Worm (Caenorhabditis elegans) whole organism, young adult: ENCODE measurements around the gene lin-13.
A peak's percentile ranks its signal among the peaks of the same experiment; 100 is the strongest.

Source experiments
- B0261.1 ChIP-seq: sonication (generic microtip); optimal IDR thresholded peaks from 2 replicates; lab custom pipeline; 2016; ENCODE audit warnings: mild to moderate bottlenecking, missing genetic modification characterization, moderate library complexity, missing compliant biosample characterization
- B0336.3 ChIP-seq: fragments of 200-800 bp; sonication (Bioruptor generic); IDR thresholded peaks from 2 replicates; pipeline ENCODE4 v1.3.6; 2022; ENCODE audit warnings: missing genetic modification characterization, missing compliant biosample characterization
- F10E7.11 ChIP-seq: sonication (generic microtip); optimal IDR thresholded peaks from 2 replicates; lab custom pipeline; 2017; ENCODE audit warnings: mild to moderate bottlenecking, missing genetic modification characterization, moderate library complexity, missing compliant biosample characterization
- F23B12.7 ChIP-seq: sonication (generic microtip); optimal IDR thresholded peaks from 2 replicates; lab custom pipeline; 2017; ENCODE audit warnings: missing genetic modification characterization, mild to moderate bottlenecking, missing compliant biosample characterization, antibody characterized with exemption, moderate library complexity; ENCODE audit not compliant: insufficient read depth
- F55B11.4 ChIP-seq: sonication (generic microtip); optimal IDR thresholded peaks from 2 replicates; lab custom pipeline; 2016; ENCODE audit warnings: missing compliant biosample characterization, missing genetic modification characterization, borderline replicate concordance; ENCODE audit not compliant: insufficient read depth
- F57A8.1 ChIP-seq: fragments of 200-800 bp; sonication (Bioruptor generic); optimal IDR thresholded peaks from 2 replicates; lab custom pipeline; 2018; ENCODE audit warnings: mild to moderate bottlenecking, missing genetic modification characterization, moderate library complexity, missing compliant biosample characterization
- F57C9.4 ChIP-seq: sonication (generic microtip); optimal IDR thresholded peaks from 2 replicates; lab custom pipeline; 2017; ENCODE audit warnings: mild to moderate bottlenecking, missing genetic modification characterization, missing compliant biosample characterization
- T07F8.4 ChIP-seq: sonication (generic microtip); optimal IDR thresholded peaks from 2 replicates; lab custom pipeline; 2016; ENCODE audit warnings: mild to moderate bottlenecking, missing genetic modification characterization, moderate library complexity, missing compliant biosample characterization
- T26A5.8 ChIP-seq: sonication (generic microtip); optimal IDR thresholded peaks from 2 replicates; lab custom pipeline; 2016; ENCODE audit warnings: missing genetic modification characterization, missing compliant biosample characterization
- Y53F4B.3 ChIP-seq: fragments of 200-800 bp; sonication (Bioruptor generic); IDR thresholded peaks from 2 replicates; pipeline ENCODE4 v1.3.6; 2022; ENCODE audit warnings: missing genetic modification reagents, missing genetic modification characterization, missing compliant biosample characterization
- Y53G8AR.9 ChIP-seq: fragments of 200-800 bp; sonication (Bioruptor generic); conservative IDR thresholded peaks from 2 replicates; pipeline ENCODE4 v1.3.6; 2022; ENCODE audit warnings: missing genetic modification reagents, missing genetic modification characterization, missing compliant biosample characterization
- Y56A3A.18 ChIP-seq: fragments of 200-800 bp; sonication (Bioruptor generic); IDR thresholded peaks from 2 replicates; pipeline ENCODE4 v1.3.6; 2022; ENCODE audit warnings: missing genetic modification reagents, missing genetic modification characterization, missing compliant biosample characterization
- Y67H2A.10 ChIP-seq: fragments of 200-800 bp; sonication (Bioruptor generic); conservative IDR thresholded peaks from 2 replicates; pipeline ENCODE4 v1.3.6; 2022; ENCODE audit warnings: missing genetic modification reagents, missing genetic modification characterization, missing compliant biosample characterization
- Y79H2A.3 ChIP-seq: fragments of 200-800 bp; sonication (Bioruptor generic); conservative IDR thresholded peaks from 2 replicates; pipeline ENCODE4 v1.3.6; 2022; ENCODE audit warnings: missing genetic modification reagents, missing genetic modification characterization, missing compliant biosample characterization
- Y95B8A.8 ChIP-seq: fragments of 200-800 bp; sonication (Bioruptor generic); IDR thresholded peaks from 2 replicates; pipeline ENCODE4 v1.3.6; 2022; ENCODE audit warnings: missing genetic modification reagents, missing genetic modification characterization, missing compliant biosample characterization
- ama-1 ChIP-seq, 3 experiments: fragments of 150-350 bp in 1 of 3; sonication (generic microtip) in 2 of 3; optimal IDR thresholded peaks; 2 replicates each; lab custom pipeline; 2014 to 2018; ENCODE audit warnings: missing biosample characterization in 2 of 3, missing genetic modification characterization in 2 of 3, missing genetic modification reagents in 2 of 3
- aptf-3 ChIP-seq: fragments of 200-800 bp; sonication (Bioruptor generic); IDR thresholded peaks from 2 replicates; pipeline ENCODE4 v1.3.6; 2022; ENCODE audit warnings: missing genetic modification characterization, missing compliant biosample characterization
- athp-1 ChIP-seq: sonication (generic microtip); optimal IDR thresholded peaks from 2 replicates; lab custom pipeline; 2017; ENCODE audit warnings: mild to moderate bottlenecking, missing genetic modification characterization, missing compliant biosample characterization
- bed-1 ChIP-seq: fragments of 200-800 bp; sonication (Bioruptor generic); IDR thresholded peaks from 2 replicates; pipeline ENCODE4 v1.3.6; 2022; ENCODE audit warnings: missing genetic modification reagents, missing genetic modification characterization, missing compliant biosample characterization
- ceh-100 ChIP-seq: fragments of 200-800 bp; sonication (Bioruptor generic); IDR thresholded peaks from 2 replicates; pipeline ENCODE4 v1.3.6; 2022; ENCODE audit warnings: missing genetic modification reagents, missing genetic modification characterization, missing compliant biosample characterization
- ceh-58 ChIP-seq: fragments of 200-800 bp; sonication (Bioruptor generic); IDR thresholded peaks from 2 replicates; pipeline ENCODE4 v1.3.6; 2022; ENCODE audit warnings: missing genetic modification characterization, missing compliant biosample characterization
- die-1 ChIP-seq: sonication (generic microtip); optimal IDR thresholded peaks from 2 replicates; lab custom pipeline; 2016; ENCODE audit warnings: missing genotype, mild to moderate bottlenecking, missing genetic modification characterization, missing compliant biosample characterization
- efl-1 ChIP-seq: fragments of 150-350 bp; optimal IDR thresholded peaks from 2 replicates; lab custom pipeline; 2014; ENCODE audit warnings: missing biosample characterization, missing genetic modification reagents, missing genetic modification characterization
- egl-44 ChIP-seq: fragments of 200-800 bp; sonication (Bioruptor generic); IDR thresholded peaks from 2 replicates; pipeline ENCODE4 v1.3.6; 2022; ENCODE audit warnings: missing genetic modification reagents, missing genetic modification characterization, missing compliant biosample characterization
- ekl-4 ChIP-seq: fragments of 200-800 bp; sonication (Bioruptor generic); IDR thresholded peaks from 2 replicates; pipeline ENCODE4 v1.3.6; 2022; ENCODE audit warnings: missing genetic modification reagents, missing genetic modification characterization, missing compliant biosample characterization
- fkh-3 ChIP-seq: sonication (generic microtip); optimal IDR thresholded peaks from 2 replicates; lab custom pipeline; 2016; ENCODE audit warnings: mild to moderate bottlenecking, missing genetic modification characterization, missing compliant biosample characterization
- hlh-26 ChIP-seq: fragments of 200-800 bp; sonication (Bioruptor generic); conservative IDR thresholded peaks from 2 replicates; pipeline ENCODE4 v1.3.6; 2022; ENCODE audit warnings: missing genetic modification reagents, missing genetic modification characterization, missing compliant biosample characterization
- hrde-1 ChIP-seq: sonication (generic microtip); optimal IDR thresholded peaks from 2 replicates; lab custom pipeline; 2016; ENCODE audit warnings: missing genetic modification characterization, mild to moderate bottlenecking, missing compliant biosample characterization, moderate library complexity, missing genotype, missing genetic modification reagents, borderline replicate concordance
- hsf-1 ChIP-seq: fragments of 200-800 bp; sonication (Bioruptor generic); IDR thresholded peaks from 2 replicates; pipeline ENCODE4 v1.3.6; 2022; ENCODE audit warnings: missing genetic modification reagents, missing genetic modification characterization, missing compliant biosample characterization
- lag-1 ChIP-seq: fragments of 200-800 bp; sonication (Bioruptor generic); IDR thresholded peaks from 2 replicates; pipeline ENCODE4 v1.3.6; 2022; ENCODE audit warnings: missing genetic modification reagents, missing genetic modification characterization, missing compliant biosample characterization
- lsl-1 ChIP-seq: fragments of 200-800 bp; sonication (Bioruptor generic); optimal IDR thresholded peaks from 2 replicates; lab custom pipeline; 2018; ENCODE audit warnings: mild to moderate bottlenecking, missing genetic modification characterization, moderate library complexity, missing compliant biosample characterization
- madf-3 ChIP-seq: fragments of 200-800 bp; sonication (Bioruptor generic); IDR thresholded peaks from 2 replicates; pipeline ENCODE4 v1.3.6; 2022; ENCODE audit warnings: missing genetic modification reagents, missing genetic modification characterization, missing compliant biosample characterization
- madf-6 ChIP-seq: fragments of 200-800 bp; sonication (Bioruptor generic); IDR thresholded peaks from 2 replicates; pipeline ENCODE4 v1.3.6; 2022; ENCODE audit warnings: missing genetic modification reagents, missing genetic modification characterization, missing compliant biosample characterization
- madf-8 ChIP-seq: fragments of 200-800 bp; sonication (Bioruptor generic); conservative IDR thresholded peaks from 2 replicates; pipeline ENCODE4 v1.3.6; 2022; ENCODE audit warnings: missing genetic modification reagents, missing genetic modification characterization, missing compliant biosample characterization
- mes-4 ChIP-seq: sonication (generic microtip); optimal IDR thresholded peaks from 2 replicates; lab custom pipeline; 2016; ENCODE audit warnings: missing genotype, missing genetic modification characterization, missing compliant biosample characterization
- nfya-2 ChIP-seq: fragments of 200-800 bp; sonication (Bioruptor generic); IDR thresholded peaks from 2 replicates; pipeline ENCODE4 v1.3.6; 2022; ENCODE audit warnings: missing genetic modification reagents, missing genetic modification characterization, missing compliant biosample characterization
- nhr-120 ChIP-seq: fragments of 200-800 bp; sonication (Bioruptor generic); IDR thresholded peaks from 2 replicates; pipeline ENCODE4 v1.3.6; 2022; ENCODE audit warnings: missing genetic modification characterization, missing compliant biosample characterization
- nhr-27 ChIP-seq: fragments of 200-800 bp; sonication (Bioruptor generic); optimal IDR thresholded peaks from 2 replicates; lab custom pipeline; 2018; ENCODE audit warnings: mild to moderate bottlenecking, missing genetic modification characterization, moderate library complexity, missing compliant biosample characterization
- nhr-90 ChIP-seq: sonication (generic microtip); optimal IDR thresholded peaks from 2 replicates; lab custom pipeline; 2016; ENCODE audit warnings: missing genotype, mild to moderate bottlenecking, missing genetic modification characterization, missing compliant biosample characterization
- sdz-38 ChIP-seq: sonication (generic microtip); optimal IDR thresholded peaks from 2 replicates; lab custom pipeline; 2016; ENCODE audit warnings: missing genotype, missing genetic modification characterization, missing compliant biosample characterization
- snpc-1.1 ChIP-seq: sonication (generic microtip); optimal IDR thresholded peaks from 2 replicates; lab custom pipeline; 2017; ENCODE audit warnings: missing genetic modification characterization, mild to moderate bottlenecking, missing compliant biosample characterization, antibody characterized with exemption, moderate library complexity, missing genotype, missing genetic modification reagents; ENCODE audit not compliant: insufficient read depth
- somi-1 ChIP-seq: fragments of 200-800 bp; sonication (Bioruptor generic); optimal IDR thresholded peaks from 2 replicates; lab custom pipeline; 2018; ENCODE audit warnings: mild to moderate bottlenecking, missing genetic modification characterization, missing compliant biosample characterization
- tlf-1 ChIP-seq: fragments of 200-800 bp; sonication (Bioruptor generic); optimal IDR thresholded peaks from 2 replicates; lab custom pipeline; 2018; ENCODE audit warnings: mild to moderate bottlenecking, missing genetic modification characterization, missing compliant biosample characterization
- unc-130 ChIP-seq: sonication (generic microtip); optimal IDR thresholded peaks from 2 replicates; lab custom pipeline; 2016; ENCODE audit warnings: missing genetic modification reagents, missing genetic modification characterization, missing compliant biosample characterization
- xnd-1 ChIP-seq: sonication (generic microtip); optimal IDR thresholded peaks from 2 replicates; lab custom pipeline; 2016; ENCODE audit warnings: missing genotype, missing genetic modification reagents, missing genetic modification characterization, missing compliant biosample characterization
- zim-3 ChIP-seq: sonication (generic microtip); optimal IDR thresholded peaks from 2 replicates; lab custom pipeline; 2017; ENCODE audit warnings: mild to moderate bottlenecking, missing genetic modification characterization, moderate library complexity, missing compliant biosample characterization
- ztf-18 ChIP-seq: sonication (generic microtip); optimal IDR thresholded peaks from 2 replicates; lab custom pipeline; 2016; ENCODE audit warnings: missing genotype, mild to moderate bottlenecking, missing genetic modification characterization, missing compliant biosample characterization
- ztf-22 ChIP-seq: fragments of 200-800 bp; sonication (Bioruptor generic); optimal IDR thresholded peaks from 2 replicates; lab custom pipeline; 2018; ENCODE audit warnings: mild to moderate bottlenecking, missing genetic modification characterization, moderate library complexity, missing compliant biosample characterization
- ztf-25 ChIP-seq: fragments of 200-800 bp; sonication (Bioruptor generic); IDR thresholded peaks from 2 replicates; pipeline ENCODE4 v1.3.6; 2022; ENCODE audit warnings: missing genetic modification reagents, missing genetic modification characterization, missing compliant biosample characterization
- ztf-6 ChIP-seq: fragments of 200-800 bp; sonication (Bioruptor generic); IDR thresholded peaks from 2 replicates; pipeline ENCODE4 v1.3.6; 2022; ENCODE audit warnings: missing genetic modification reagents, missing genetic modification characterization, missing compliant biosample characterization

Gene lin-13

DNA sequence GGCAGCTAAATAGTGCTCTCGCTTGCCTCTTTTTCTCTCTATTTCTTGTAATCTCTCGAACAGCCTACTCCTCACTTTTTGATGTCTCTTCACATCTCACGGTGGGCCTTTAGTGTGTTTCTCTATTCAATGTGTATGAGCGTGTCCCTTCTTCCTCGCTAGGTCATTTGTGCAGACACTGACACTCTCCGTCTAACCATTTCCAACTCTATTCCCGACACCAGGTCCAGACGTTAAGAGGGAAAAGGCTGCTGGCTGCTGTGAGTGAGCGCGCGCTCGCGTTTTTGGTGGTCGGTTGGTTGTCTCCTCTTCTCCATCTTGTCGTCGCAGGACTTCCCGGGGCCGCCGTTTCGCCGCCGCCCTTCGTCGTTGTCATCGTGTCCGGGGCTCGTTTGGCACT, 49.9 kb downstream of the lin-13 start (continued):
- TF ChIP-seq lsl-1 (GFP tag; lab: Kevin White, UChicago) (no peak), nhr-27 (no peak), Y79H2A.3 (GFP tag; lab: Robert Waterston, UW) (no peak), ztf-6 (GFP tag; lab: Robert Waterston, UW) (no peak), egl-44 (GFP tag; lab: Robert Waterston, UW) (no peak), nhr-120 (GFP tag; lab: Robert Waterston, UW) (no peak), mes-4 (no peak), bed-1 (GFP tag; lab: Robert Waterston, UW) (no peak), madf-3 (GFP tag; lab: Robert Waterston, UW) (no peak), nhr-90 (tag; lab: Kevin White, UChicago) (no peak), F10E7.11 (tag; lab: Kevin White, UChicago) (no peak), Y53G8AR.9 (GFP tag; lab: Robert Waterston, UW) (no peak), lag-1 (GFP tag; lab: Robert Waterston, UW) (no peak), madf-8 (no peak), Y67H2A.10 (GFP tag; lab: Robert Waterston, UW) (no peak), efl-1 (GFP tag; lab: Kevin White, UChicago) (no peak), hlh-26 (GFP tag; lab: Robert Waterston, UW) (no peak), nfya-2 (GFP tag; lab: Robert Waterston, UW) (no peak), F57C9.4 (tag; lab: Kevin White, UChicago) (no peak), madf-6 (no peak), B0336.3 (no peak), hrde-1 (tag; lab: Kevin White, UChicago) (no peak), Y56A3A.18 (GFP tag; lab: Robert Waterston, UW) (no peak), ztf-22 (GFP tag; lab: Kevin White, UChicago) (no peak), xnd-1 (tag; lab: Kevin White, UChicago) (no peak), ceh-100 (GFP tag; lab: Robert Waterston, UW) (no peak), hsf-1 (GFP tag; lab: Robert Waterston, UW) (no peak), F57A8.1 (GFP tag; lab: Kevin White, UChicago) (no peak), tlf-1 (no peak), ztf-25 (GFP tag; lab: Robert Waterston, UW) (no peak), ztf-18 (tag; lab: Kevin White, UChicago) (peak; percentile 6), ceh-58 (GFP tag; lab: Robert Waterston, UW) (no peak), snpc-1.1 (tag; lab: Kevin White, UChicago) (no peak), athp-1 (tag; lab: Kevin White, UChicago) (no peak), zim-3 (no peak), F23B12.7 (tag; lab: Kevin White, UChicago) (no peak), B0261.1 (no peak), somi-1 (GFP tag; lab: Kevin White, UChicago) (no peak), sdz-38 (tag; lab: Kevin White, UChicago) (no peak), fkh-3 (tag; lab: Kevin White, UChicago) (no peak), die-1 (tag; lab: Kevin White, UChicago) (no peak), Y95B8A.8 (GFP tag; lab: Robert Waterston, UW) (no peak), unc-130 (GFP tag; lab: Kevin White, UChicago) (no peak), T26A5.8 (no peak), ekl-4 (GFP tag; lab: Robert Waterston, UW) (no peak), F55B11.4 (tag; lab: Kevin White, UChicago) (no peak), T07F8.4 (no peak), Y53F4B.3 (GFP tag; lab: Robert Waterston, UW) (no peak), aptf-3 (no peak), ama-1 (optimal IDR thresholded peaks at IDR 0.05; lab: Kevin White, UChicago) (no peak), ama-1 (GFP tag; optimal IDR thresholded peaks at IDR 0.05; lab: Kevin White, UChicago) (no peak)
